Worm (Caenorhabditis elegans): Measurements from ENCODE around the gene cox-5A.

cox-5A gene

ce11 chrIII:12942307-12942706 lies 37.0 kb downstream of the cox-5A start, which contains the start of gene unc-25:
Gene unc-25, plus strand, starts transcription at chrIII:12942651.
- no peak for TF ChIP-seq dao-5 (tag; optimal IDR thresholded peaks at IDR 0.05)

DNA sequence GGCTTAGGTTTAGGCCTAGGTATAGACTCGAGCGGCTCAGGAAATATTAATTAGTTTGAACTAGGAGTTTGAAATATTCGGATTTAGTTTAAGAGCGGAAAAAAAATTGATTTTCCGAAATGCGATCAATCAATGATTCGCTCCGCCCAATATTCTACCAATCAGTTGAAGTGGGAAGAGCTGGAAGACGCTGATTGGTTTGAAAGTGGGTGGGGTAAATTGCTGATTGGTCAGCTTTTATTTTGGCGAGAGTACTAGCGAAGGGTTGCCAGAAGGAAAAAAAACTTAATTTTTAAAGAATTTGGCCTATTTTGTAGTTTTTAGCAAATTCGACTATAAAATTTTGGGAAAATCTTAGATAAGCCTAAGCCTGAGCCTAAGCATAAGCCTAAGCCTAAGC lies 38.8 kb downstream of the cox-5A start:
- no peak for TF ChIP-seq W03F9.2 (tag; optimal IDR thresholded peaks at IDR 0.05)

DNA sequence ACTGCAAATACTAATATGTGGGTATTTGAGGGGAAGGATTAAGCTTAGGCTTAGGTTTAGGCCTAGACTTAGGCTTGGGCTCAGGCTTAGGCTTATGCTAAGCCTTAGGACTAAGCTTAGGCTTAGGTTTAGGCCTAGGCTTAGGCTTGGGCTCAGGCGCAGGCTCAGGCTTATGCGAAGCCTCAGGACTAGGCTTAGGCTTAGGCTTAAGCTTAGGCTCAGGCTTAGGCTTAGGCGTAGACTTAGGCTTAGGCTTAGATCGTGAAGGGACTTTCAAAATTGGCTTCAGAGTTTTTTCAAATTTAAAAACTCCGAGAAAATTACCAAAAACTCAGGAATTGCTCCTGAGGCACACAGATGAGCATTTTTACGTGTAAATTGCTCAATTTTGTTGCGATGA lies 39.8 kb downstream of the cox-5A start:
- TF ChIP-seq W03F9.2 (tag; optimal IDR thresholded peaks at IDR 0.05) = no peak
- no peak for TF ChIP-seq dao-5 (tag; optimal IDR thresholded peaks at IDR 0.05)
- no peak for TF ChIP-seq him-1 (tag; optimal IDR thresholded peaks at IDR 0.05)

DNA sequence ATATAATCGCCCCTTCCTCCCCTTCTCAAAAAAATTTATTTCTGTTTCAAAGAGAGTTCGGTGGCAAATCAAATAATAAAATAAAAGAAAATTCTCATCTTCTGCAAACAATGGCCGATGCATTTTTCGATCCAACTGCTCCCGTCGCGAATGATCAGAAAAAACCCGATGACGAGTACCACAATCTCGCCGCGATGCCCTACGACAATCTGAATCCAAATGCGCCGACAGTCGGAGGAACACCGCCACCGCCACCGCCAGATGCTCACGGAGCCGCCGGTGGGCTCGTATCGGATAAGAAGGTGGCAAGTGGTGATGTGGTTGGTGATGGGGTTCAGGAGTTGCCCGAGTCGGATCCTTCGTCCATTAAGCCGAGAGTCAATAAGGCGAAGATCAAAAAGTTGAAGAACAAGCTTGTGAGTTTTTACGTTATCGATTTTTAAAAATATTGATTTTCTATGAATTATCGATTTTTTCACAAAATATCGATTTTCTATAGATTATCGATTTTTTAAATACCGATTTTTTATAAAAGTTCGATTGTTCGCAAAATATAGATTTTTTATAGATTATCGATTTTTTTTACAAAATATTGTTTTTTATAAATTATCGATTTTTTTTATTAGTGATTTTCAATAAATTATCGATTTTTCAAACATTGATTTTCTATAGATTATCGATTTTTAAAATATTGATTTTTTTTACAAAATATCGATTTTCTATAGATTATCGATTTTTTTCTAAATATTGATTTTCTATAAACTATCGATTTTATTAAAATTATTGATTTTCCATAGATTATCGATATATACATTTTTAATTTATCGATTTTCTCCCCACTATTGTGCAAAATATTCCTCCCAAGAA lies 46.3 kb downstream of the cox-5A start, which contains the start of gene Y39E4A.1:
TSS of gene Y39E4A.1 (plus strand) at position 51 of the 867 bp plus-strand sequence.
- no peak for TF ChIP-seq W03F9.2 (tag; optimal IDR thresholded peaks at IDR 0.05)
- no peak for TF ChIP-seq him-1 (tag; optimal IDR thresholded peaks at IDR 0.05)
- no peak for TF ChIP-seq dao-5 (tag; optimal IDR thresholded peaks at IDR 0.05)

DNA sequence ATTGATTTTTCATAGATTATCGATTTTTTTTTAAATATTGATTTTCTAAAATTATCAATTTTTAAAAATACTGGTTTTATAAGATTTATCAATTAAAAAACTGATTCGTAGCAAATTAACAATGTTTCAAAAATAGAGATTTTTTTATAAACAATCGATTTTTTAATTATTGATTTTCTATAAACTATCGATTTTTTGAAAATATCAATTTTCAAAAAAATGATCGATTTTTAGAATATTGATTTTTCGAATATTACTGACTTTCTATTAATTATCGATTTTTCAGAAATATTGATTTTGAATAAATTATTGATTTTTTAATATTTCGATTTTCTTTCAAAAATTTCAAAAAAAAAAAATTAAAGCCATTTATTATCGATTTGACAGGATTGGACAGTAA lies 47.3 kb downstream of the cox-5A start:
- no peak for TF ChIP-seq him-1 (tag; optimal IDR thresholded peaks at IDR 0.05)
- TF ChIP-seq W03F9.2 (tag; optimal IDR thresholded peaks at IDR 0.05) = no peak
- no peak for TF ChIP-seq dao-5 (tag; optimal IDR thresholded peaks at IDR 0.05)

All from whole organism, L4/young adult.